Worm (Caenorhabditis elegans) whole organism, L2 larva: Measurements from ENCODE around the gene anmt-1.

Experiments
- C34F6.9 ChIP-seq: fragments of 150-350 bp; optimal IDR thresholded peaks from 2 replicates; lab custom pipeline; 2014; ENCODE audit warnings: missing biosample characterization, missing genetic modification characterization
- R02D3.7 ChIP-seq: fragments of 150-350 bp; optimal IDR thresholded peaks from 2 replicates; lab custom pipeline; 2014; ENCODE audit warnings: missing biosample characterization, missing genetic modification characterization
- Y55F3AM.14 ChIP-seq: fragments of 200-800 bp; sonication (Bioruptor generic); optimal IDR thresholded peaks from 2 replicates; lab custom pipeline; 2018; ENCODE audit warnings: mild to moderate bottlenecking, missing genetic modification characterization, missing compliant biosample characterization
- ZK546.5 ChIP-seq: sonication (generic microtip); optimal IDR thresholded peaks from 2 replicates; lab custom pipeline; 2017; ENCODE audit warnings: missing biosample characterization, missing genetic modification characterization
- alr-1 ChIP-seq: fragments of 150-350 bp; optimal IDR thresholded peaks from 2 replicates; lab custom pipeline; 2014; ENCODE audit warnings: missing biosample characterization, missing genetic modification characterization
- ama-1 ChIP-seq: fragments of 150-350 bp; optimal IDR thresholded peaks from 2 replicates; lab custom pipeline; 2018; ENCODE audit warnings: inconsistent platforms
- ceh-16 ChIP-seq: fragments of 150-350 bp; optimal IDR thresholded peaks from 2 replicates; lab custom pipeline; 2014; ENCODE audit warnings: missing biosample characterization, missing genetic modification characterization
- ceh-82 ChIP-seq: fragments of 150-350 bp; optimal IDR thresholded peaks from 2 replicates; lab custom pipeline; 2014; ENCODE audit warnings: missing biosample characterization, missing genetic modification characterization
- crh-2 ChIP-seq: sonication (generic microtip); optimal IDR thresholded peaks from 2 replicates; lab custom pipeline; 2017; ENCODE audit warnings: missing biosample characterization, missing genetic modification characterization
- dmd-4 ChIP-seq: sonication (generic microtip); optimal IDR thresholded peaks from 2 replicates; lab custom pipeline; 2017; ENCODE audit warnings: missing biosample characterization, missing genetic modification characterization
- egl-27 ChIP-seq: sonication (generic microtip); optimal IDR thresholded peaks from 3 replicates; lab custom pipeline; 2017; ENCODE audit warnings: missing biosample characterization, missing genetic modification reagents, missing genetic modification characterization
- elt-3 ChIP-seq: sonication (generic microtip); optimal IDR thresholded peaks from 2 replicates; lab custom pipeline; 2017; ENCODE audit warnings: missing biosample characterization, missing genetic modification characterization
- fos-1 ChIP-seq: fragments of 150-350 bp; optimal IDR thresholded peaks from 2 replicates; lab custom pipeline; 2014; ENCODE audit warnings: missing biosample characterization, missing genetic modification characterization
- lin-13 ChIP-seq: fragments of 150-350 bp; optimal IDR thresholded peaks from 2 replicates; lab custom pipeline; 2014; ENCODE audit warnings: missing biosample characterization, missing genetic modification reagents, missing genetic modification characterization
- lin-39 ChIP-seq: fragments of 150-350 bp; optimal IDR thresholded peaks from 2 replicates; lab custom pipeline; 2014; ENCODE audit warnings: missing biosample characterization, missing genetic modification reagents, missing genetic modification characterization
- lsy-2 ChIP-seq, 2 experiments: fragments of 150-350 bp in 1 of 2; sonication (generic microtip) in 1 of 2; optimal IDR thresholded peaks; 2 replicates each; lab custom pipeline; 2014 to 2017; ENCODE audit warnings: missing biosample characterization in 2 of 2, missing genetic modification characterization in 2 of 2
- mab-5 ChIP-seq: fragments of 150-350 bp; optimal IDR thresholded peaks from 2 replicates; lab custom pipeline; 2014; ENCODE audit warnings: missing biosample characterization, missing genetic modification characterization
- mbf-1 ChIP-seq: sonication (generic microtip); optimal IDR thresholded peaks from 2 replicates; lab custom pipeline; 2017; ENCODE audit warnings: missing biosample characterization, missing genetic modification characterization
- mdl-1 ChIP-seq, 2 experiments: fragments of 150-350 bp in 1 of 2; sonication (generic microtip) in 1 of 2; optimal IDR thresholded peaks; 2 replicates each; lab custom pipeline; 2017; ENCODE audit warnings: missing biosample characterization in 2 of 2, missing genetic modification characterization in 2 of 2
- nhr-10 ChIP-seq: sonication (generic microtip); optimal IDR thresholded peaks from 2 replicates; lab custom pipeline; 2017; ENCODE audit warnings: missing biosample characterization, missing genetic modification characterization
- nhr-21 ChIP-seq: fragments of 150-350 bp; optimal IDR thresholded peaks from 2 replicates; lab custom pipeline; 2014; ENCODE audit warnings: missing biosample characterization, missing genetic modification characterization
- nhr-23 ChIP-seq: fragments of 150-350 bp; optimal IDR thresholded peaks from 2 replicates; lab custom pipeline; 2014; ENCODE audit warnings: missing biosample characterization, missing genetic modification reagents, missing genetic modification characterization
- nhr-237 ChIP-seq: fragments of 150-350 bp; optimal IDR thresholded peaks from 2 replicates; lab custom pipeline; 2014; ENCODE audit warnings: missing biosample characterization, missing genetic modification characterization
- nhr-25 ChIP-seq: fragments of 150-350 bp; sonication (generic microtip); optimal IDR thresholded peaks from 3 replicates; lab custom pipeline; 2014; ENCODE audit warnings: missing biosample characterization, missing genetic modification characterization
- nhr-77 ChIP-seq: fragments of 150-350 bp; optimal IDR thresholded peaks from 2 replicates; lab custom pipeline; 2014; ENCODE audit warnings: missing biosample characterization, missing genetic modification characterization
- peb-1 ChIP-seq: fragments of 150-350 bp; optimal IDR thresholded peaks from 2 replicates; lab custom pipeline; 2014; ENCODE audit warnings: missing biosample characterization, missing genetic modification characterization
- sem-4 ChIP-seq: fragments of 150-350 bp; optimal IDR thresholded peaks from 2 replicates; lab custom pipeline; 2014; ENCODE audit warnings: missing biosample characterization, missing genetic modification reagents, missing genetic modification characterization
- skn-1 ChIP-seq: sonication (generic microtip); optimal IDR thresholded peaks from 2 replicates; lab custom pipeline; 2017; ENCODE audit warnings: missing biosample characterization, missing genetic modification characterization
- sma-3 ChIP-seq: sonication (generic microtip); optimal IDR thresholded peaks from 2 replicates; lab custom pipeline; 2016; ENCODE audit warnings: missing genetic modification reagents, missing genetic modification characterization, missing compliant biosample characterization
- snpc-4 ChIP-seq: fragments of 150-350 bp; optimal IDR thresholded peaks from 2 replicates; lab custom pipeline; 2014; ENCODE audit warnings: missing biosample characterization, missing genetic modification characterization
- unc-39 ChIP-seq: fragments of 150-350 bp; optimal IDR thresholded peaks from 2 replicates; lab custom pipeline; 2014; ENCODE audit warnings: missing biosample characterization, missing genetic modification characterization
- unc-55 ChIP-seq: fragments of 150-350 bp; sonication (generic microtip); optimal IDR thresholded peaks from 3 replicates; lab custom pipeline; 2014; ENCODE audit warnings: missing biosample characterization, missing genetic modification reagents, missing genetic modification characterization
- ztf-11 ChIP-seq: sonication (generic microtip); optimal IDR thresholded peaks from 2 replicates; lab custom pipeline; 2017; ENCODE audit warnings: missing biosample characterization, missing genetic modification characterization
- ztf-4 ChIP-seq: fragments of 150-350 bp; optimal IDR thresholded peaks from 2 replicates; lab custom pipeline; 2014; ENCODE audit warnings: missing biosample characterization, missing genetic modification characterization

The anmt-1 gene

ce11 chrIII:8663143-8663542 is 21.5 kb upstream of the anmt-1 start:
- TF ChIP-seq nhr-25 (peak; percentile 28), peb-1 (tag; lab: Kevin White, UChicago) (no peak)

- no peak for TF ChIP-seq nhr-10 (tag; lab: Kevin White, UChicago)
- TF ChIP-seq mbf-1: no peak
- TF ChIP-seq ztf-4 (tag; lab: Kevin White, UChicago): no peak
- no peak for TF ChIP-seq lin-13 (GFP tag; lab: Kevin White, UChicago)
- TF ChIP-seq lsy-2 (tag; optimal IDR thresholded peaks at IDR 0.05; lab: Kevin White, UChicago): peak in 1 of 2 experiments; percentile 60
- peak; percentile 26 for TF ChIP-seq C34F6.9 (tag; lab: Kevin White, UChicago)
Observed at ce11 chrIII:8664897-8665388, 19.7 kb upstream of the anmt-1 start, which contains the start of gene F22B7.1. Gene F22B7.1 (plus strand): TSS chrIII:8665338.

DNA sequence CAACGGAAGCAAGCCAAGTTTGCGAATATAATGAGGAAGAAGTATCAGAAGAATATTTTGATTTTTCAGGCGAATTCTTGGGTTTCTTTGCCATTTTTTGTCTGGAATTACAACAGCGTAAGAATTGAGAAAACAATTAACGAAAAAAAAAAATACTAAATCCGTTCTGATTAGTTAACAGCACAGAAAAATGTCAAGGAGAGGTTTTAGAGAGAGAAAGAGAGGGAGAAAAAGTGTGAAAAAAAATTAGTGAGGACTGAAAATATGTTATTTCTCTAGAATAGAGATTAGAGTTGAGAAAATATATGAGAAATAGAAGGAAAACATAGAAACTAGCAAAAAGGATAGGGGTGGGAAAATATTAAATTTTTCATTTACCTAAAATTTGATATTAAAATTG is 17.2 kb upstream of the anmt-1 start, which contains the start of gene dpy-19:
Gene dpy-19 (minus strand): TSS at position 101 of the 400 bp plus-strand sequence.
- no peak for TF ChIP-seq nhr-21 (tag; lab: Kevin White, UChicago)
- TF ChIP-seq crh-2 (tag; lab: Kevin White, UChicago): no peak
- no peak for TF ChIP-seq nhr-25
- TF ChIP-seq dmd-4 (tag; lab: Kevin White, UChicago): no peak
- TF ChIP-seq egl-27 (tag; lab: Kevin White, UChicago): no peak
- TF ChIP-seq nhr-237 (tag; lab: Kevin White, UChicago): no peak
- no peak for TF ChIP-seq Y55F3AM.14 (GFP tag; lab: Kevin White, UChicago)
- no peak for TF ChIP-seq ceh-82
- no peak for TF ChIP-seq nhr-77 (tag; lab: Kevin White, UChicago)
- no peak for TF ChIP-seq lsy-2 (tag; optimal IDR thresholded peaks at IDR 0.05; lab: Kevin White, UChicago)
- TF ChIP-seq elt-3 (tag; lab: Kevin White, UChicago): no peak
- no peak for TF ChIP-seq ztf-11 (tag; lab: Kevin White, UChicago)
- no peak for TF ChIP-seq unc-39
- no peak for TF ChIP-seq sem-4 (tag; lab: Kevin White, UChicago)
- TF ChIP-seq lin-39 (tag; lab: Kevin White, UChicago): no peak
- TF ChIP-seq ZK546.5: no peak
- no peak for TF ChIP-seq mab-5 (tag; lab: Kevin White, UChicago)
- TF ChIP-seq nhr-23 (tag; lab: Kevin White, UChicago): no peak
- TF ChIP-seq peb-1 (tag; lab: Kevin White, UChicago): no peak
- TF ChIP-seq ceh-16 (tag; lab: Kevin White, UChicago): no peak

- TF ChIP-seq mdl-1 (tag; optimal IDR thresholded peaks at IDR 0.05; lab: Kevin White, UChicago) (no peak), ztf-4 (tag; lab: Kevin White, UChicago) (no peak), ama-1 (lab: Kevin White, UChicago) (no peak), unc-55 (GFP tag; lab: Kevin White, UChicago) (no peak), nhr-237 (tag; lab: Kevin White, UChicago) (no peak), alr-1 (tag; lab: Kevin White, UChicago) (no peak), nhr-21 (tag; lab: Kevin White, UChicago) (no peak), sma-3 (no peak)
- TF ChIP-seq, all 48 proteins: peak for 0
Observed at ce11 chrIII:8668717-8669116, 15.9 kb upstream of the anmt-1 start.

DNA sequence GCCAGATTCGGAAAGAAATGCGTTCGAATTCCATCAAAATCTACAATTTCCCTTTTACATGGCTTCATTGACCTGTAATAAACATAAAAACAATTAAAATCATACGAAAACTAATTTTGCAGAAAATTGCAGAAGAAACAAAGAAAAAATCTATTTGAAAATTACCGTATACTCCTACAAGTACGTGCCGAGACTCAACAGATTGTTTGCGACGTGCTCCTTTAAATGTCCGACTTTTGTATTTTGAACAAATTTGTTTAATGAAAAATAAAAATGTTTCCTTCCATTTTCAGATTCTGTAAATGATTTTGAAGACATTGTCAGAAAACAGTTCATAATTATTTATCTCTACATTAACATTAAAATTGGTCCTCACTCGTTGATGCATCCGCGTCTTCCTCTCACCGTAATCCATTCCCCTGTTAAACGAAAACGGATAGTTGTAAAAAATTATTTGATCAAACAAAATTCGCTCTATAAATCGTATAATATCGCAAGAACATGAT is 9.6 kb upstream of the anmt-1 start, which contains the start of gene pgl-2:
Gene pgl-2 (minus strand): TSS at position 456 of the 506 bp plus-strand sequence.
- TF ChIP-seq snpc-4 (tag; lab: Kevin White, UChicago) (no peak), fos-1 (no peak), ZK546.5 (no peak), dmd-4 (tag; lab: Kevin White, UChicago) (no peak), R02D3.7 (tag; lab: Kevin White, UChicago) (no peak), lsy-2 (tag; optimal IDR thresholded peaks at IDR 0.05; lab: Kevin White, UChicago) (peak in 1 of 2 experiments; percentile 2), crh-2 (tag; lab: Kevin White, UChicago) (no peak), skn-1 (no peak)
- TF ChIP-seq, all 48 proteins: peak for 1
